Fruit fly (Drosophila melanogaster): ENCODE results near the gene pn.
A peak's percentile ranks its signal among the peaks of the same experiment; 100 is the strongest.

Gene pn

dm6 chrX:2136831-2137452, 44.1 kb upstream of the pn start (continued):
- TF ChIP-seq CG30431 (GFP tag; optimal IDR thresholded peaks at IDR 0.05) (peak; percentile 100), sna (GFP tag; IDR thresholded peaks at IDR 0.05; ENCODE audit: partially characterized antibody) (no peak; the same call in 1 of the 2 replicates), CG16815 (GFP tag; optimal IDR thresholded peaks at IDR 0.05) (peak; percentile 100), Hr78 (GFP tag; optimal IDR thresholded peaks at IDR 0.05) (peak in 1 of 2 experiments; percentile 95), tup (GFP tag; optimal IDR thresholded peaks at IDR 0.05) (peak; percentile 100), CG6254 (GFP tag; optimal IDR thresholded peaks at IDR 0.05) (peak; percentile 98), CG12071 (GFP tag; optimal IDR thresholded peaks at IDR 0.05) (peak; percentile 100), Six4 (GFP tag; optimal IDR thresholded peaks at IDR 0.05) (peak; percentile 100), en (GFP tag; optimal IDR thresholded peaks at IDR 0.05) (peak; percentile 100), gsb-n (tag; optimal IDR thresholded peaks at IDR 0.05) (peak; percentile 100), zfh1 (GFP tag; IDR thresholded peaks at IDR 0.05) (peak; percentile 100), Fer3 (tag; optimal IDR thresholded peaks at IDR 0.05) (peak; percentile 100), CG4820 (GFP tag; optimal IDR thresholded peaks at IDR 0.05) (peak; percentile 99), MBD-R2 (GFP tag; IDR thresholded peaks at IDR 0.05) (peak; percentile 100), fd64A (GFP tag; optimal IDR thresholded peaks at IDR 0.05) (peak; percentile 100), Atf3 (GFP tag; optimal IDR thresholded peaks at IDR 0.05) (peak; percentile 100), ERR (GFP tag; optimal IDR thresholded peaks at IDR 0.05) (peak; percentile 99), TFAM (GFP tag; optimal IDR thresholded peaks at IDR 0.05) (peak; percentile 98), CG18619 (GFP tag; optimal IDR thresholded peaks at IDR 0.05) (peak; percentile 100), CG31388 (GFP tag; optimal IDR thresholded peaks at IDR 0.05) (peak; percentile 100), CG3065 (GFP tag; optimal IDR thresholded peaks at IDR 0.05) (peak; percentile 100), Sox100B (GFP tag; optimal IDR thresholded peaks at IDR 0.05) (peak; percentile 99), Hsf (GFP tag; optimal IDR thresholded peaks at IDR 0.05) (peak; percentile 100), gfzf (GFP tag; optimal IDR thresholded peaks at IDR 0.05) (peak; percentile 52), Asciz (GFP tag; optimal IDR thresholded peaks at IDR 0.05) (peak; percentile 100), fu2 (GFP tag; optimal IDR thresholded peaks at IDR 0.05) (peak; percentile 100), fd3F (GFP tag; optimal IDR thresholded peaks at IDR 0.05) (peak; percentile 100), tll (GFP tag; optimal IDR thresholded peaks at IDR 0.05) (peak in 1 of 2 experiments; percentile 92), grau (tag; optimal IDR thresholded peaks at IDR 0.05) (peak; percentile 100), jumu (GFP tag; optimal IDR thresholded peaks at IDR 0.05) (peak; percentile 100), CG15479 (GFP tag; optimal IDR thresholded peaks at IDR 0.05) (peak; percentile 79), abd-A (tag; optimal IDR thresholded peaks at IDR 0.05) (peak; percentile 99), CG15011 (GFP tag; optimal IDR thresholded peaks at IDR 0.05) (peak; percentile 100), crp (GFP tag; optimal IDR thresholded peaks at IDR 0.05) (peak; percentile 80 to 81), Blimp-1 (GFP tag; optimal IDR thresholded peaks at IDR 0.05) (peak; percentile 99), CG2199 (GFP tag; IDR thresholded peaks at IDR 0.05) (peak; percentile 100), ara (GFP tag; IDR thresholded peaks at IDR 0.05) (peak; percentile 100)

- peak; percentile 54; the same call in 1 of the 2 replicates for TF ChIP-seq aop (GFP tag; IDR thresholded peaks at IDR 0.05)
- TF ChIP-seq dpn (GFP tag; optimal IDR thresholded peaks at IDR 0.05) = peak; percentile 91 to 98
- TF ChIP-seq Lhr (GFP tag; optimal IDR thresholded peaks at IDR 0.05) = peak; percentile 96
- TF ChIP-seq CG1602 (GFP tag; optimal IDR thresholded peaks at IDR 0.05) = peak; percentile 99
- TF ChIP-seq hb (GFP tag; IDR thresholded peaks at IDR 0.05; ENCODE audit: partially characterized antibody) = peak; percentile 79
- peak; percentile 91 for TF ChIP-seq CG11560 (tag; IDR thresholded peaks at IDR 0.05)
- TF ChIP-seq unpg (GFP tag; optimal IDR thresholded peaks at IDR 0.05) = peak; percentile 100
- peak; percentile 96 for TF ChIP-seq cas (GFP tag; IDR thresholded peaks at IDR 0.05)
- TF ChIP-seq CG32767 (GFP tag; IDR thresholded peaks at IDR 0.05) = peak; percentile 96
- TF ChIP-seq CG10209 (GFP tag; optimal IDR thresholded peaks at IDR 0.05) = peak; percentile 99
- peak; percentile 97 for TF ChIP-seq CG12155 (GFP tag; optimal IDR thresholded peaks at IDR 0.05)
- TF ChIP-seq CG17829 (tag; optimal IDR thresholded peaks at IDR 0.05) = peak; percentile 99
Observed at dm6 chrX:2137587-2138341, 43.2 kb upstream of the pn start.
